Fruit fly (Drosophila melanogaster) whole organism, embryonic: ENCODE measurements around the gene mRpS31.

Experiments
- Awh ChIP-seq: fragments of 200-800 bp; sonication (Bioruptor generic); IDR thresholded peaks from 2 replicates; pipeline ENCODE4, ENCODE4 v1.3.6; 2022; ENCODE audit warnings: missing biosample characterization, missing genetic modification characterization
- CG10267 ChIP-seq: fragments of 200-800 bp; sonication (Bioruptor generic); optimal IDR thresholded peaks from 2 replicates; lab custom pipeline; 2018; ENCODE audit warnings: missing biosample characterization, mild to moderate bottlenecking, missing genetic modification characterization, moderate library complexity
- CG12299 ChIP-seq: fragments of 200-800 bp; sonication (Bioruptor generic); optimal IDR thresholded peaks from 2 replicates; lab custom pipeline; 2018; ENCODE audit warnings: missing biosample characterization, mild to moderate bottlenecking, missing genetic modification characterization
- CG13123 ChIP-seq: fragments of 200-800 bp; sonication (Bioruptor generic); optimal IDR thresholded peaks from 2 replicates; lab custom pipeline; 2016; ENCODE audit warnings: missing biosample characterization, missing genetic modification characterization
- CG13624 ChIP-seq: fragments of 200-800 bp; sonication (Bioruptor generic); optimal IDR thresholded peaks from 2 replicates; lab custom pipeline; 2016; ENCODE audit warnings: missing biosample characterization, missing genetic modification characterization
- CG13775 ChIP-seq: fragments of 200-800 bp; sonication (Bioruptor generic); optimal IDR thresholded peaks from 3 replicates; lab custom pipeline; 2017; ENCODE audit warnings: missing biosample characterization, mild to moderate bottlenecking, missing genetic modification characterization
- CG1792 ChIP-seq: fragments of 200-800 bp; sonication (Bioruptor generic); optimal IDR thresholded peaks from 2 replicates; lab custom pipeline; 2016; ENCODE audit warnings: missing biosample characterization, missing genetic modification characterization
- CG30020 ChIP-seq: fragments of 200-800 bp; optimal IDR thresholded peaks from 2 replicates; lab custom pipeline; 2019; ENCODE audit warnings: missing biosample characterization, mild to moderate bottlenecking, missing genetic modification characterization, moderate library complexity
- CG34224 ChIP-seq: fragments of 200-800 bp; sonication (Bioruptor generic); IDR thresholded peaks from 3 replicates; pipeline ENCODE4 v1.3.6; 2022; ENCODE audit warnings: missing biosample characterization, missing genetic modification characterization; ENCODE audit not compliant: partially characterized antibody
- CG4328 ChIP-seq: fragments of 200-800 bp; sonication (Bioruptor generic); optimal IDR thresholded peaks from 3 replicates; lab custom pipeline; 2017; ENCODE audit warnings: missing biosample characterization, missing genetic modification reagents, missing genetic modification characterization
- CG4360 ChIP-seq: fragments of 200-800 bp; sonication (Bioruptor generic); IDR thresholded peaks from 2 replicates; pipeline ENCODE4 v1.3.6; 2022; ENCODE audit warnings: missing biosample characterization, missing genetic modification characterization
- CG4854 ChIP-seq: fragments of 200-800 bp; sonication (Bioruptor generic); optimal IDR thresholded peaks from 2 replicates; lab custom pipeline; 2016; ENCODE audit warnings: missing biosample characterization, missing genetic modification characterization, inconsistent platforms
- CG6654 ChIP-seq: fragments of 200-800 bp; sonication (Bioruptor generic); optimal IDR thresholded peaks from 2 replicates; lab custom pipeline; 2017; ENCODE audit warnings: missing biosample characterization, mild to moderate bottlenecking, missing genetic modification characterization
- CG7987 ChIP-seq: fragments of 200-800 bp; sonication (Bioruptor generic); optimal IDR thresholded peaks from 2 replicates; lab custom pipeline; 2018; ENCODE audit warnings: missing biosample characterization, mild to moderate bottlenecking, missing genetic modification characterization, moderate library complexity
- CG9609 ChIP-seq: fragments of 200-800 bp; sonication (Bioruptor generic); optimal IDR thresholded peaks from 3 replicates; lab custom pipeline; 2016; ENCODE audit warnings: missing biosample characterization, missing genetic modification characterization
- CG9876 ChIP-seq: fragments of 200-800 bp; sonication (Bioruptor generic); optimal IDR thresholded peaks from 2 replicates; lab custom pipeline; 2016; ENCODE audit warnings: missing biosample characterization, missing genetic modification characterization
- Dfd ChIP-seq, 2 experiments: fragments of >200 bp; optimal IDR thresholded peaks; 2 replicates each; lab custom pipeline; 2017; ENCODE audit warnings: missing biosample characterization in 2 of 2, missing genetic modification characterization in 2 of 2
- Dll ChIP-seq: fragments of 200-800 bp; sonication (Bioruptor generic); IDR thresholded peaks from 4 replicates; pipeline ENCODE4 v1.3.6; 2022; ENCODE audit warnings: missing biosample characterization, missing genetic modification characterization; ENCODE audit not compliant: partially characterized antibody
- Ets65A ChIP-seq: fragments of 200-800 bp; sonication (Bioruptor generic); peaks from one replicate; lab custom pipeline; 2016; ENCODE audit warnings: missing biosample characterization, missing genetic modification characterization
- Ets97D ChIP-seq: fragments of 200-800 bp; sonication (Bioruptor generic); optimal IDR thresholded peaks from 3 replicates; lab custom pipeline; 2016; ENCODE audit warnings: missing biosample characterization, missing genetic modification characterization
- Fer2 ChIP-seq: fragments of 200-800 bp; sonication (Bioruptor generic); optimal IDR thresholded peaks from 2 replicates; lab custom pipeline; 2018; ENCODE audit warnings: missing biosample characterization, mild to moderate bottlenecking, missing genetic modification characterization, moderate library complexity
- HLH3B ChIP-seq: fragments of 200-800 bp; sonication (Bioruptor generic); IDR thresholded peaks from 2 replicates; pipeline ENCODE4 v1.3.6; 2022; ENCODE audit warnings: missing biosample characterization, missing genetic modification characterization
- Hr51 ChIP-seq, 2 experiments: fragments of 200-800 bp; sonication (Bioruptor generic); optimal IDR thresholded peaks; 2 replicates in 1 of 2; 3 replicates in 1 of 2; lab custom pipeline; 2016 to 2018; ENCODE audit warnings: missing biosample characterization in 2 of 2, missing genetic modification characterization in 2 of 2, mild to moderate bottlenecking in 1 of 2, moderate library complexity in 1 of 2
- Jarid2 ChIP-seq: fragments of 200-800 bp; sonication (Bioruptor generic); optimal IDR thresholded peaks from 3 replicates; lab custom pipeline; 2017; ENCODE audit warnings: mild to moderate bottlenecking, missing biosample characterization, missing genetic modification reagents, missing genetic modification characterization
- Myb ChIP-seq: fragments of 200-800 bp; sonication (Bioruptor generic); optimal IDR thresholded peaks from 2 replicates; lab custom pipeline; 2016; ENCODE audit warnings: missing biosample characterization, missing genetic modification characterization
- NK7.1 ChIP-seq: fragments of 200-800 bp; sonication (Bioruptor generic); optimal IDR thresholded peaks from 3 replicates; lab custom pipeline; 2016; ENCODE audit warnings: missing biosample characterization, missing genetic modification characterization
- Poxn ChIP-seq: fragments of 200-800 bp; sonication (Bioruptor generic); IDR thresholded peaks from 2 replicates; pipeline ENCODE4 v1.3.6; 2022; ENCODE audit warnings: missing biosample characterization, missing genetic modification characterization
- al ChIP-seq: fragments of 200-800 bp; sonication (Bioruptor generic); IDR thresholded peaks from 2 replicates; pipeline ENCODE4 v1.3.6; 2022; ENCODE audit warnings: missing biosample characterization, missing genetic modification characterization
- bab2 ChIP-seq: fragments of 200-800 bp; sonication (Bioruptor generic); optimal IDR thresholded peaks from 2 replicates; lab custom pipeline; 2016; ENCODE audit warnings: missing biosample characterization, missing genetic modification characterization
- cg ChIP-seq: fragments of 200-800 bp; sonication (Bioruptor generic); optimal IDR thresholded peaks from 3 replicates; lab custom pipeline; 2019; ENCODE audit warnings: missing biosample characterization, mild to moderate bottlenecking, missing genetic modification characterization, moderate library complexity
- chinmo ChIP-seq: fragments of 200-800 bp; sonication (Bioruptor generic); IDR thresholded peaks from 4 replicates; pipeline ENCODE4 v1.3.6; 2022; ENCODE audit warnings: missing biosample characterization, missing genetic modification characterization; ENCODE audit not compliant: partially characterized antibody
- chm ChIP-seq: fragments of 200-800 bp; sonication (Bioruptor generic); IDR thresholded peaks from 2 replicates; pipeline ENCODE4 v1.3.6; 2022; ENCODE audit warnings: missing biosample characterization, missing genetic modification characterization
- chn ChIP-seq: fragments of 200-800 bp; sonication (Bioruptor generic); optimal IDR thresholded peaks from 2 replicates; lab custom pipeline; 2016; ENCODE audit warnings: missing biosample characterization, missing genetic modification characterization
- crol ChIP-seq: fragments of 200-800 bp; sonication (Bioruptor generic); IDR thresholded peaks from 2 replicates; pipeline ENCODE4 v1.3.6; 2022; ENCODE audit warnings: missing biosample characterization, missing genetic modification characterization
- dati ChIP-seq: fragments of 200-800 bp; sonication (Bioruptor generic); IDR thresholded peaks from 2 replicates; pipeline ENCODE4 v1.3.6; 2022; ENCODE audit warnings: missing biosample characterization, missing genetic modification characterization
- dmrt99B ChIP-seq: fragments of 200-800 bp; sonication (Bioruptor generic); optimal IDR thresholded peaks from 2 replicates; lab custom pipeline; 2018; ENCODE audit warnings: missing biosample characterization, mild to moderate bottlenecking, missing genetic modification characterization, moderate library complexity
- emc ChIP-seq: fragments of 200-800 bp; sonication (Bioruptor generic); optimal IDR thresholded peaks from 2 replicates; lab custom pipeline; 2016; ENCODE audit warnings: missing biosample characterization, missing genetic modification characterization
- en ChIP-seq: fragments of 200-800 bp; sonication (Bioruptor generic); optimal IDR thresholded peaks from 2 replicates; lab custom pipeline; 2016; ENCODE audit warnings: missing biosample characterization, missing genetic modification characterization
- eyg ChIP-seq: fragments of 200-800 bp; sonication (Bioruptor generic); optimal IDR thresholded peaks from 3 replicates; lab custom pipeline; 2016; ENCODE audit warnings: missing biosample characterization, missing genetic modification characterization
- fd96Cb ChIP-seq: fragments of 200-800 bp; sonication (Bioruptor generic); optimal IDR thresholded peaks from 2 replicates; lab custom pipeline; 2018; ENCODE audit warnings: missing biosample characterization, mild to moderate bottlenecking, missing genetic modification characterization, moderate library complexity
- fru ChIP-seq: fragments of >200 bp; optimal IDR thresholded peaks from 2 replicates; lab custom pipeline; 2017
- fu2 ChIP-seq: fragments of 200-800 bp; sonication (Bioruptor generic); optimal IDR thresholded peaks from 2 replicates; lab custom pipeline; 2016; ENCODE audit warnings: missing biosample characterization, missing genetic modification characterization
- gce ChIP-seq: fragments of 200-800 bp; sonication (Bioruptor generic); IDR thresholded peaks from 3 replicates; pipeline ENCODE4 v1.3.6; 2022; ENCODE audit warnings: missing biosample characterization, missing genetic modification characterization
- grau ChIP-seq: fragments of 200-800 bp; optimal IDR thresholded peaks from 3 replicates; lab custom pipeline; 2019; ENCODE audit warnings: missing biosample characterization, mild to moderate bottlenecking, missing genetic modification characterization, moderate library complexity
- h ChIP-seq: fragments of >200 bp; optimal IDR thresholded peaks from 2 replicates; lab custom pipeline; 2017
- lilli ChIP-seq: fragments of 200-800 bp; sonication (Bioruptor generic); optimal IDR thresholded peaks from 3 replicates; lab custom pipeline; 2016; ENCODE audit warnings: missing biosample characterization, missing genetic modification characterization
- pzg ChIP-seq: fragments of 200-800 bp; sonication (Bioruptor generic); optimal IDR thresholded peaks from 3 replicates; lab custom pipeline; 2018; ENCODE audit warnings: missing biosample characterization, mild to moderate bottlenecking, missing genetic modification characterization, moderate library complexity
- salm ChIP-seq: fragments of 200-800 bp; sonication (Bioruptor generic); optimal IDR thresholded peaks from 2 replicates; lab custom pipeline; 2018; ENCODE audit warnings: missing biosample characterization, mild to moderate bottlenecking, missing genetic modification characterization
- tio ChIP-seq: fragments of 200-800 bp; sonication (Bioruptor generic); optimal IDR thresholded peaks from 2 replicates; lab custom pipeline; 2017; ENCODE audit warnings: missing biosample characterization, missing genetic modification characterization, inconsistent platforms

The mRpS31 gene

DNA sequence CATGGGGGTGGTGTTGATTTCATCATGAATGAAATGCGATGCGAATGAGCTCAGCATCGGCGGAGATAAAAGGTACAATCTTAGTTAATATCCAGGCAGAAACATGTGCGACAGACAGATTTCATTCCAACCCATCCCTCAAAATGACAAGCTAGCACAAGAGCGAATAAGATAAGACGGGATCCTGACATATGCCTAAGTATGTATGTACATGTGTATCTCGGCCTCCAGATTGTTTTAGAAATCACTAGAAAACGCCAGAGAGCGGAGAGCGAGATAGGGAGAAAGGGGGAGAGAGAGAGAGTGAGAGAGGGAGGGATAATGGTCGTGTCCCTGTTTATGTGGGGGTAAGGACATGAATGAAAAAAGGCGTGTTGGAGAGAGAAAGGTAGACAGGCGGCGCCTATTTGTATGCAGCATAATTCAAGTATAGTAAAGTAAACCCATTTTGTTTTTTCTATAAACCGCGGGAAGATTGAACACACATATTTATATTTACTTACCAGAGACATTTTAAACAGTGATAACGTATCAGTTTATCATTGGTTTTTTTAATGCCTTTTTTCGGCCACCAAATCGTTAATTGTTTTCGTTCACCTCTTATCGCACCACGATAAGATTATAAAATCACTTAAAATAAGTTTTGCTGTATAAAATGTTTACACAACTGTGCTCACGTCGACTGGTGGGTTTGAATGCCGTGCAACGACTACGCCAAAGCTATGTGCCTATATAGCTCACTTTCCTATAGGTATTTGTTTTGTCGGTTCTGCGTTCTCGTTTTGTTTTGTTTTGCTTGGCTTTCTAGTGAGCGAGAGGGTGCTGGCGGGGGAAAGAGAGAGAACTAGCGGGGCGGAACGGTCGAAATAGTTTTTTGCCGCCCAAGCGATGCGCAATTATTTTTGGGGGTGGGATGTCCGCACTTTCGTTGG lies 45.2 kb downstream of the mRpS31 start (continued):
- TF ChIP-seq lilli (no peak), gce (GFP tag; lab: Robert Waterston, UW) (no peak; the same call in 2 of the 3 replicates), CG6654 (GFP tag; lab: Kevin White, UChicago) (no peak), emc (GFP tag; lab: Kevin White, UChicago) (no peak), CG10267 (tag; lab: Kevin White, UChicago) (no peak), tio (no peak), NK7.1 (GFP tag; lab: Kevin White, UChicago) (no peak), Myb (no peak), fru (lab: Kevin White, UChicago) (no peak), chm (GFP tag; lab: Robert Waterston, UW) (peak; percentile 81), CG12299 (tag; lab: Kevin White, UChicago) (peak; percentile 65), CG30020 (tag; lab: Kevin White, UChicago) (no peak), dati (GFP tag; lab: Robert Waterston, UW) (no peak), Awh (no peak), CG9609 (GFP tag; lab: Kevin White, UChicago) (no peak), Poxn (GFP tag; lab: Robert Waterston, UW) (no peak), crol (GFP tag; lab: Robert Waterston, UW) (peak; percentile 98), en (peak; percentile 5), CG13624 (GFP tag; lab: Kevin White, UChicago) (peak; percentile 64), Fer2 (no peak), chn (GFP tag; lab: Kevin White, UChicago) (peak; percentile 6), CG34224 (GFP tag; lab: Robert Waterston, UW) (peak; percentile 28; the same call in 2 of the 3 replicates), Hr51 (GFP tag; optimal IDR thresholded peaks at IDR 0.05; lab: Kevin White, UChicago) (no peak), h (lab: Kevin White, UChicago) (no peak), CG4854 (GFP tag; lab: Kevin White, UChicago) (no peak), CG9876 (GFP tag; lab: Kevin White, UChicago) (no peak), grau (tag; lab: Kevin White, UChicago) (peak; percentile 9), Ets65A (no peak), CG13775 (GFP tag; lab: Kevin White, UChicago) (no peak), CG4328 (GFP tag; lab: Kevin White, UChicago) (peak; percentile 66), Dll (GFP tag; lab: Robert Waterston, UW) (no peak), CG7987 (GFP tag; lab: Kevin White, UChicago) (peak; percentile 14), Jarid2 (GFP tag; lab: Kevin White, UChicago) (peak; percentile 62), CG1792 (GFP tag; lab: Kevin White, UChicago) (no peak), eyg (GFP tag; lab: Kevin White, UChicago) (peak; percentile 32), fu2 (GFP tag; lab: Kevin White, UChicago) (no peak), Ets97D (no peak), HLH3B (GFP tag; lab: Robert Waterston, UW) (no peak), chinmo (GFP tag; lab: Robert Waterston, UW) (0 out of 4 replicates have a peak, but pooled peaks have one; percentile 11), pzg (GFP tag; lab: Kevin White, UChicago) (no peak), Dfd (GFP tag; optimal IDR thresholded peaks at IDR 0.05; lab: Kevin White, UChicago) (no peak), al (GFP tag; lab: Robert Waterston, UW) (0 out of 2 replicates have a peak, but pooled peaks have one; percentile 25), cg (peak; percentile 25), salm (peak; percentile 34), bab2 (GFP tag; lab: Kevin White, UChicago) (no peak), CG13123 (GFP tag; lab: Kevin White, UChicago) (no peak), CG4360 (0 out of 2 replicates have a peak, but pooled peaks have one; percentile 13), dmrt99B (tag; lab: Kevin White, UChicago) (peak; percentile 35), fd96Cb (tag; lab: Kevin White, UChicago) (no peak)
